Worm (Caenorhabditis elegans): ENCODE data around the gene fbxb-10.

The fbxb-10 gene

ce11 chrII:1819944-1820570 lies 1.9 kb upstream of the fbxb-10 start, which contains the start of gene fbxc-19:
TSS of gene fbxc-19 (plus strand) at chrII:1820479.
- TF ChIP-seq F37D6.2 (tag; optimal IDR thresholded peaks at IDR 0.05) (no peak), nhr-102 (tag; optimal IDR thresholded peaks at IDR 0.05) (peak; percentile 50), hlh-30 (tag; optimal IDR thresholded peaks at IDR 0.05; ENCODE audit: insufficient read depth) (peak; percentile 69), lin-1 (GFP tag; IDR thresholded peaks at IDR 0.05) (peak; percentile 44; the same call in 1 of the 2 replicates), dmd-6 (GFP tag; IDR thresholded peaks at IDR 0.05) (peak; percentile 90), pqm-1 (tag; optimal IDR thresholded peaks at IDR 0.05) (peak; percentile 87), hlh-11 (tag; optimal IDR thresholded peaks at IDR 0.05) (peak; percentile 95), mes-2 (tag; optimal IDR thresholded peaks at IDR 0.05; ENCODE audit: poor library complexity, severe bottlenecking) (peak; percentile 47), nhr-48 (tag; optimal IDR thresholded peaks at IDR 0.05) (peak; percentile 31), nhr-77 (tag; optimal IDR thresholded peaks at IDR 0.05) (peak; percentile 86), zfp-3 (GFP tag; conservative IDR thresholded peaks at IDR 0.05) (no peak), jun-1 (tag; optimal IDR thresholded peaks at IDR 0.05) (peak; percentile 40), aha-1 (tag) (peak; percentile 78), zip-2 (tag; optimal IDR thresholded peaks at IDR 0.05) (peak; percentile 99), php-3 (GFP tag; IDR thresholded peaks at IDR 0.05) (peak; percentile 87), dve-1 (tag; optimal IDR thresholded peaks at IDR 0.05; ENCODE audit: insufficient read depth) (peak; percentile 84), zag-1 (tag; optimal IDR thresholded peaks at IDR 0.05) (no peak), nhr-28 (tag; optimal IDR thresholded peaks at IDR 0.05) (peak; percentile 83), mdl-1 (tag; optimal IDR thresholded peaks at IDR 0.05) (peak in 1 of 2 experiments; percentile 59), mxl-3 (GFP tag; optimal IDR thresholded peaks at IDR 0.05) (peak; percentile 14), aly-2 (tag; optimal IDR thresholded peaks at IDR 0.05) (no peak), ztf-7 (tag; optimal IDR thresholded peaks at IDR 0.05) (peak; percentile 90), tra-1 (GFP tag; IDR thresholded peaks at IDR 0.05) (peak; percentile 92), daf-16 (GFP tag; optimal IDR thresholded peaks at IDR 0.05) (no peak), daf-16 (tag; optimal IDR thresholded peaks at IDR 0.05) (peak; percentile 92), duxl-1 (tag; optimal IDR thresholded peaks at IDR 0.05; ENCODE audit: poor library complexity) (peak; percentile 97), ama-1 (optimal IDR thresholded peaks at IDR 0.05) (no peak), skn-1 (tag; optimal IDR thresholded peaks at IDR 0.05) (no peak), dpl-1 (GFP tag; optimal IDR thresholded peaks at IDR 0.05) (peak; percentile 27), nhr-6 (tag; optimal IDR thresholded peaks at IDR 0.05) (peak; percentile 72)

- TF ChIP-seq lin-39 (tag; optimal IDR thresholded peaks at IDR 0.05) (no peak), Y75B8A.6 (GFP tag; IDR thresholded peaks at IDR 0.05) (no peak), gei-8 (GFP tag; optimal IDR thresholded peaks at IDR 0.05) (no peak), lim-7 (GFP tag; IDR thresholded peaks at IDR 0.05) (no peak), fkh-10 (GFP tag; optimal IDR thresholded peaks at IDR 0.05) (no peak), nhr-42 (GFP tag; IDR thresholded peaks at IDR 0.05) (no peak), zip-2 (tag; optimal IDR thresholded peaks at IDR 0.05) (no peak), nhr-77 (tag; optimal IDR thresholded peaks at IDR 0.05) (no peak), daf-8 (GFP tag; IDR thresholded peaks at IDR 0.05) (no peak), egl-43 (GFP tag; IDR thresholded peaks at IDR 0.05) (no peak), zip-11 (GFP tag; IDR thresholded peaks at IDR 0.05) (no peak), nhr-48 (tag; optimal IDR thresholded peaks at IDR 0.05) (no peak), ama-1 (optimal IDR thresholded peaks at IDR 0.05) (no peak), daf-16 (GFP tag; optimal IDR thresholded peaks at IDR 0.05) (no peak), daf-16 (tag; optimal IDR thresholded peaks at IDR 0.05) (no peak), ceh-28 (tag; optimal IDR thresholded peaks at IDR 0.05) (no peak), pqm-1 (tag; optimal IDR thresholded peaks at IDR 0.05) (no peak), hlh-30 (tag; optimal IDR thresholded peaks at IDR 0.05; ENCODE audit: insufficient read depth) (no peak)
Measured at ce11 chrII:1816053-1816452, 2.1 kb downstream of the fbxb-10 start.
